Fruit fly (Drosophila melanogaster) whole organism, prepupa: Measurements from ENCODE around the gene Spn28Da.

ENCODE experiments used
- Blimp-1 ChIP-seq: fragments of 200-800 bp; sonication (Bioruptor generic); optimal IDR thresholded peaks from 3 replicates; lab custom pipeline; 2017; ENCODE audit warnings: missing biosample characterization, missing genetic modification characterization, mild to moderate bottlenecking, moderate library complexity, missing genetic modification reagents
- CG10669 ChIP-seq: fragments of 200-800 bp; sonication (Bioruptor generic); optimal IDR thresholded peaks from 3 replicates; lab custom pipeline; 2018; ENCODE audit warnings: missing biosample characterization, mild to moderate bottlenecking, missing genetic modification characterization, moderate library complexity
- CG11294 ChIP-seq: fragments of 200-800 bp; sonication (Bioruptor generic); IDR thresholded peaks from 2 replicates; pipeline ENCODE4 v1.3.6; 2022; ENCODE audit warnings: missing biosample characterization, missing genetic modification characterization
- CG11762 ChIP-seq: fragments of 200-800 bp; sonication (Bioruptor generic); optimal IDR thresholded peaks from 3 replicates; lab custom pipeline; 2016; ENCODE audit warnings: missing biosample characterization, missing genetic modification characterization; ENCODE audit not compliant: insufficient read depth
- CG11902 ChIP-seq: fragments of 200-800 bp; sonication (Bioruptor generic); optimal IDR thresholded peaks from 3 replicates; lab custom pipeline; 2016; ENCODE audit warnings: missing biosample characterization, missing genetic modification characterization
- CG1621 ChIP-seq: fragments of 200-800 bp; sonication (Bioruptor generic); optimal IDR thresholded peaks from 3 replicates; lab custom pipeline; 2018; ENCODE audit warnings: missing biosample characterization, mild to moderate bottlenecking, missing genetic modification characterization
- CG16779 ChIP-seq: fragments of 200-800 bp; sonication (Bioruptor generic); optimal IDR thresholded peaks from 3 replicates; lab custom pipeline; 2017; ENCODE audit warnings: missing biosample characterization, mild to moderate bottlenecking, missing genetic modification characterization
- CG31627 ChIP-seq: fragments of 200-800 bp; sonication (Bioruptor generic); optimal IDR thresholded peaks from 3 replicates; lab custom pipeline; 2016; ENCODE audit warnings: missing biosample characterization, missing genetic modification characterization
- CG32006 ChIP-seq: fragments of 200-800 bp; sonication (Bioruptor generic); optimal IDR thresholded peaks from 3 replicates; lab custom pipeline; 2017; ENCODE audit warnings: missing biosample characterization, mild to moderate bottlenecking, missing genetic modification characterization
- CG3919 ChIP-seq: fragments of 200-800 bp; sonication (Bioruptor generic); optimal IDR thresholded peaks from 3 replicates; lab custom pipeline; 2016; ENCODE audit warnings: missing biosample characterization, missing genetic modification characterization
- CG4318 ChIP-seq: fragments of 200-800 bp; sonication (Bioruptor generic); optimal IDR thresholded peaks from 3 replicates; lab custom pipeline; 2017; ENCODE audit warnings: missing biosample characterization, mild to moderate bottlenecking, missing genetic modification characterization
- CG6276 ChIP-seq: fragments of 200-800 bp; sonication (Bioruptor generic); optimal IDR thresholded peaks from 2 replicates; lab custom pipeline; 2017; ENCODE audit warnings: missing biosample characterization, mild to moderate bottlenecking, missing genetic modification characterization
- CG6792 ChIP-seq: fragments of 200-800 bp; sonication (Bioruptor generic); optimal IDR thresholded peaks from 3 replicates; lab custom pipeline; 2016; ENCODE audit warnings: missing biosample characterization, missing genetic modification characterization
- CG6854 ChIP-seq: fragments of 200-800 bp; sonication (Bioruptor generic); optimal IDR thresholded peaks from 2 replicates; lab custom pipeline; 2017; ENCODE audit warnings: missing biosample characterization, mild to moderate bottlenecking, missing genetic modification characterization
- CG7368 ChIP-seq: fragments of 200-800 bp; sonication (Bioruptor generic); optimal IDR thresholded peaks from 3 replicates; lab custom pipeline; 2016; ENCODE audit warnings: missing biosample characterization, missing genetic modification characterization
- CG8119 ChIP-seq: fragments of 200-800 bp; sonication (Bioruptor generic); IDR thresholded peaks from 3 replicates; pipeline ENCODE4 v1.3.6; 2022; ENCODE audit warnings: missing biosample characterization, missing genetic modification characterization
- CG8632 ChIP-seq: fragments of 200-800 bp; sonication (Bioruptor generic); optimal IDR thresholded peaks from 3 replicates; lab custom pipeline; 2016; ENCODE audit warnings: missing biosample characterization, missing genetic modification characterization
- CG9139 ChIP-seq: fragments of 200-800 bp; sonication (Bioruptor generic); optimal IDR thresholded peaks from 3 replicates; lab custom pipeline; 2017; ENCODE audit warnings: missing biosample characterization, mild to moderate bottlenecking, missing genetic modification characterization
- Eip75B ChIP-seq: fragments of 200-800 bp; sonication (Bioruptor generic); optimal IDR thresholded peaks from 3 replicates; lab custom pipeline; 2016; ENCODE audit warnings: missing biosample characterization, missing genetic modification characterization
- Eip78C ChIP-seq: fragments of 200-800 bp; sonication (Bioruptor generic); peaks from one replicate; lab custom pipeline; 2016; ENCODE audit warnings: missing biosample characterization, missing genetic modification characterization
- Eip93F ChIP-seq: fragments of 200-800 bp; sonication (Bioruptor generic); optimal IDR thresholded peaks from 2 replicates; lab custom pipeline; 2016; ENCODE audit warnings: missing biosample characterization, mild to moderate bottlenecking, missing genetic modification characterization
- Ets21C ChIP-seq: fragments of 200-800 bp; sonication (Bioruptor generic); optimal IDR thresholded peaks from 3 replicates; lab custom pipeline; 2016; ENCODE audit warnings: missing biosample characterization, missing genetic modification characterization
- Ets96B ChIP-seq: fragments of 200-800 bp; optimal IDR thresholded peaks from 2 replicates; lab custom pipeline; 2019; ENCODE audit warnings: missing biosample characterization, mild to moderate bottlenecking, missing genetic modification characterization, moderate library complexity
- Hr4 ChIP-seq: fragments of 200-800 bp; sonication (Bioruptor generic); optimal IDR thresholded peaks from 3 replicates; lab custom pipeline; 2016; ENCODE audit warnings: missing biosample characterization, missing genetic modification characterization
- Lpt ChIP-seq: fragments of 200-800 bp; sonication (Bioruptor generic); optimal IDR thresholded peaks from 3 replicates; lab custom pipeline; 2016; ENCODE audit warnings: missing biosample characterization, missing genetic modification characterization
- Met ChIP-seq: fragments of 200-800 bp; sonication (Bioruptor generic); optimal IDR thresholded peaks from 3 replicates; lab custom pipeline; 2016; ENCODE audit warnings: missing biosample characterization, missing genetic modification characterization
- Smox ChIP-seq: fragments of 200-800 bp; sonication (Bioruptor generic); optimal IDR thresholded peaks from 3 replicates; lab custom pipeline; 2016; ENCODE audit warnings: missing biosample characterization, missing genetic modification characterization
- Sox15 ChIP-seq: fragments of 200-800 bp; sonication (Bioruptor generic); optimal IDR thresholded peaks from 3 replicates; lab custom pipeline; 2016; ENCODE audit warnings: missing biosample characterization, missing genetic modification characterization
- achi ChIP-seq: fragments of 200-800 bp; sonication (Bioruptor generic); optimal IDR thresholded peaks from 3 replicates; lab custom pipeline; 2016; ENCODE audit warnings: missing biosample characterization, missing genetic modification characterization
- acj6 ChIP-seq: fragments of 200-800 bp; sonication (Bioruptor generic); optimal IDR thresholded peaks from 3 replicates; lab custom pipeline; 2016; ENCODE audit warnings: missing biosample characterization, missing genetic modification characterization
- dsx ChIP-seq: fragments of 200-800 bp; optimal IDR thresholded peaks from 3 replicates; lab custom pipeline; 2019; ENCODE audit warnings: missing biosample characterization, mild to moderate bottlenecking, missing genetic modification characterization, moderate library complexity; ENCODE audit not compliant: poor library complexity, severe bottlenecking
- eg ChIP-seq: fragments of 200-800 bp; sonication (Bioruptor generic); IDR thresholded peaks from 3 replicates; pipeline ENCODE4 v1.3.6; 2022; ENCODE audit warnings: missing biosample characterization, missing genetic modification characterization
- esn ChIP-seq: fragments of 200-800 bp; sonication (Bioruptor generic); optimal IDR thresholded peaks from 2 replicates; lab custom pipeline; 2016; ENCODE audit warnings: missing biosample characterization, mild to moderate bottlenecking, missing genetic modification characterization, moderate library complexity
- fd85E ChIP-seq: fragments of 200-800 bp; sonication (Bioruptor generic); optimal IDR thresholded peaks from 3 replicates; lab custom pipeline; 2016; ENCODE audit warnings: missing biosample characterization, missing genetic modification characterization
- fkh ChIP-seq: fragments of 200-800 bp; sonication (Bioruptor generic); optimal IDR thresholded peaks from 3 replicates; lab custom pipeline; 2017; ENCODE audit warnings: missing biosample characterization, mild to moderate bottlenecking, missing genetic modification characterization, moderate library complexity
- net ChIP-seq: fragments of 200-800 bp; sonication (Bioruptor generic); optimal IDR thresholded peaks from 3 replicates; lab custom pipeline; 2016; ENCODE audit warnings: missing biosample characterization, missing genetic modification characterization
- pdm3 ChIP-seq: fragments of 200-800 bp; sonication (Bioruptor generic); optimal IDR thresholded peaks from 3 replicates; lab custom pipeline; 2016; ENCODE audit warnings: missing biosample characterization, missing genetic modification characterization
- salr ChIP-seq, 2 experiments: fragments of 200-800 bp; sonication (Bioruptor generic); optimal IDR thresholded peaks; 3 replicates each; lab custom pipeline; 2016 to 2018; ENCODE audit warnings: missing biosample characterization in 2 of 2, missing genetic modification characterization in 2 of 2, mild to moderate bottlenecking in 1 of 2
- spab ChIP-seq: fragments of 200-800 bp; sonication (Bioruptor generic); optimal IDR thresholded peaks from 2 replicates; lab custom pipeline; 2017; ENCODE audit warnings: missing biosample characterization, mild to moderate bottlenecking, missing genetic modification characterization, missing genetic modification reagents
- ss ChIP-seq, 2 experiments: fragments of 200-800 bp; sonication (Bioruptor generic); optimal IDR thresholded peaks; 2 replicates in 1 of 2; 3 replicates in 1 of 2; lab custom pipeline; 2017 to 2018; ENCODE audit warnings: mild to moderate bottlenecking in 2 of 2, missing biosample characterization in 2 of 2, missing genetic modification characterization in 2 of 2, moderate library complexity in 1 of 2
- vri ChIP-seq: fragments of 200-800 bp; sonication (Bioruptor generic); optimal IDR thresholded peaks from 3 replicates; lab custom pipeline; 2016; ENCODE audit warnings: missing biosample characterization, mild to moderate bottlenecking, missing genetic modification characterization

Spn28Da gene

DNA sequence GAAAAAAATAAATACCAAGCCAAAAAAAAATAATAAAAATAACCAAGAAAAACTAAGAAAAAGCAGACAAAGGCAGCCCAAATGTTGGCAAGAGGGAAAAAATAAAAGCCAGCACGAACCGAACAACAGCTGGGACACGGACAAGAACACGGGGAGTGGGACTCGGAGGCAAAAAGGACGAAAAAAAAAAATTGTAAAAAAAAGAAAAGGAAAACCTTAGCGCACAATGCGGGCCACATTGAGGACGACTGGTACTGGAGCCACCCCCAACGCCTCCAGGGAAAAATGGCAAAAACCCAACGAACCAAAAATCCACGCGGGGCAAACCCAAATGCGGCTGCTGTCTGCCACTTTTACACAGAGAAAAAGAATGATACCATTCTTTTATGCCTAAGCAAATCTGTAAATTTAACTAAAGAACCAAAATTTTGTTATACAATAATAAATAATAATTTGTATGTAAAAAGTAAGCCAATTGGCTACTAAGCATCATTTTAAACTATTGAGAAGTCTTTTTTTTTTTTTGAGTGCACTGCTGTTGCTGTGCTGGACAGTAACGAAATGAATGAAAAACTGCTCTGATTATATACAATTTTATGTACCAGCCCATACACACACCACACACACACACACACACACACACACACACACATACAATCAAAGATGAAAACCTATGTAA, 43.3 kb upstream of the Spn28Da start (continued):
- TF ChIP-seq CG11902 (GFP tag; lab: Kevin White, UChicago) (no peak), CG3919 (peak; percentile 41), Smox (GFP tag; lab: Kevin White, UChicago) (peak; percentile 44), salr (GFP tag; optimal IDR thresholded peaks at IDR 0.05; lab: Kevin White, UChicago) (peak in 1 of 2 experiments; percentile 7), Eip93F (GFP tag; lab: Kevin White, UChicago) (no peak), CG9139 (GFP tag; lab: Kevin White, UChicago) (peak; percentile 26), Ets96B (tag; lab: Kevin White, UChicago) (peak; percentile 34), CG1621 (tag; lab: Kevin White, UChicago) (no peak), achi (GFP tag; lab: Kevin White, UChicago) (peak; percentile 27), Hr4 (GFP tag; lab: Kevin White, UChicago) (peak; percentile 28), CG8632 (peak; percentile 16), CG11294 (GFP tag; lab: Robert Waterston, UW) (0 out of 2 replicates have a peak, but pooled peaks have one; percentile 11), Met (GFP tag; lab: Kevin White, UChicago) (peak; percentile 62), CG6854 (GFP tag; lab: Kevin White, UChicago) (no peak), Lpt (GFP tag; lab: Kevin White, UChicago) (no peak), esn (GFP tag; lab: Kevin White, UChicago) (peak; percentile 31), CG16779 (tag; lab: Kevin White, UChicago) (no peak), net (GFP tag; lab: Kevin White, UChicago) (peak; percentile 10), CG10669 (GFP tag; lab: Kevin White, UChicago) (peak; percentile 36), ss (GFP tag; optimal IDR thresholded peaks at IDR 0.05; lab: Kevin White, UChicago) (peak; percentile 19 to 57), acj6 (GFP tag; lab: Kevin White, UChicago) (peak; percentile 23)

DNA sequence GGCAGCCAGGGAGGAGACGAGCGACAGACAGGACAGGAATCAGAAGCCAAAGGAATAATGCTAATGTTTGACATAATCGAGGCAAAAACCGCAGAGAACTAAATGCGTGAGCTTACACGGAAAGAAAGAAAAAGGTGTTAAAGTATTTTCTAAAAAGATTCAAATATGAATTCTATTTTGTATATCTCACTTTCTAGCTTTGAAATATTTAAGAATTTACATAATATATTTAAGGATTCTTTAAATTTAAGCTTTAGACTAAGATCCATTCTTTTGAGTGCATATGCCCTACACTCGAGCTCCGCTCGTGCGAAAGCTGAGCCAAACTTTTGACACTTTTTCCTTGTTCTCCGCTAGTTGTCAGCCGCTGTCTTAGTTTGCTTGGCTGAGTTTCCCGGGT, 42.3 kb upstream of the Spn28Da start:
- TF ChIP-seq Ets21C (GFP tag; lab: Kevin White, UChicago) (no peak), fkh (no peak), CG11762 (no peak), CG3919 (no peak), salr (GFP tag; optimal IDR thresholded peaks at IDR 0.05; lab: Kevin White, UChicago) (no peak), dsx (GFP tag; lab: Kevin White, UChicago) (no peak)
- TF ChIP-seq, all 60 proteins: peak for 0

DNA sequence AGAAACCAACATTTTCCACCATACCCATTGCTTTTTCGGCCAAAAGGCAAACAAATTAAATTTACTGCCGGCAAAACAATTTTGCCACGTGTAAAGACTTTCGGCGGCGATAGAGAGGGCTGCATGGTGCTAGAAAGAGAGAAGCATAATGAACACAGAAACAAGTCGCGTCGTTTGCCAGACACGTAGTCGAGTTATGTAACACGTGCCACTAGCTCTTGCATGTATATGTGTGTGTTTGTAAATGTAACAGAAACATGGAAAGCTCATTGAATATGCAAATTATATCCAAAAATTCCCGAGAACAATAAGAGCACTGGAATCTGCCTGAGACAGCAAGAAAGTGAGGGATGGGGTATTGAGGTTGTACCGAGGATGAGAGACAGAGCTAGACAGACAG, 41.8 kb upstream of the Spn28Da start:
- no peak for TF ChIP-seq CG1621 (tag; lab: Kevin White, UChicago)
- no peak for TF ChIP-seq Eip78C
- no peak for TF ChIP-seq Ets96B (tag; lab: Kevin White, UChicago)
- no peak for TF ChIP-seq CG11294 (GFP tag; lab: Robert Waterston, UW)
- no peak for TF ChIP-seq net (GFP tag; lab: Kevin White, UChicago)
- TF ChIP-seq, all 60 proteins: peak for 0

DNA sequence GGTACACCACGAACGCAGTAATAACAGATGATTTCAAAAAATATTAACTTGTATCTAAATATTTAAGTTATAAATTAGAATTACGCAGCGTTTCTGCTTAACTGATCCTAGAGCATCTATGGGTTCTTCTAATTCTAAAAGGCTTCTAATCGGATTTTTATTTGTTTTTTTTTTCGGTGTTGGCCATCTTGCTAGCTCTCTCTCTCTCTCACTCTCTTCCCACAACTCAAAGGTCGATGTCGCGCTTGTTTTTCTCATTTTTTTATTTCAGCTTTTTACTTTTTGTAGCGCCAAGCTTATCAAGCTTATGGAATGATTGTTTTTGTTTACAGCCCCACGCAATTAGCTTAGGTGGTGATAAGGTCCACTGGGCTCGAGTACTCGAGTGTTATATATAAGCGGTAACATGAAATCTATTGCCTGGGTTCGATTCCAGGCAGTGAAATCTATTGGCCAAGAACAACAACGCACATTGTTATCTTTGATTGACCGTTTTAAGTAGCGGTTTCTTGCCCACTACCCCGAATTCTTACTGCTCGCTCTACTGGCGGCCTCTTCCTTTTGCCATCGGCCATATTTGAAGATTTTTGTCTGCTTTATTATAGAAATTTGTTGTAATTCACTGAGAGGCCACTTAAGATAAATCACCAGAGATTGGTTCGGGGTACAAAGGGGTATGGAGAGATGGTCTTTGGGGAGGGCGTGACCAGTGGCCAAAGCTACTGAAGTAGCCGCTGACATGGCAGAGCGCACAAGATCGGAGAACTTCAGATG, 37.5 kb upstream of the Spn28Da start:
- TF ChIP-seq Eip78C (peak; percentile 61), Hr4 (GFP tag; lab: Kevin White, UChicago) (peak; percentile 35), CG7368 (no peak), CG1621 (tag; lab: Kevin White, UChicago) (no peak), achi (GFP tag; lab: Kevin White, UChicago) (peak; percentile 25), CG6792 (no peak), CG31627 (GFP tag; lab: Kevin White, UChicago) (peak; percentile 3), CG8119 (GFP tag; lab: Robert Waterston, UW) (peak; percentile 50; the same call in 2 of the 3 replicates), fd85E (no peak), Sox15 (GFP tag; lab: Kevin White, UChicago) (no peak), Eip93F (GFP tag; lab: Kevin White, UChicago) (peak; percentile 31), CG11902 (GFP tag; lab: Kevin White, UChicago) (no peak), Smox (GFP tag; lab: Kevin White, UChicago) (peak; percentile 43), eg (GFP tag; lab: Robert Waterston, UW) (peak; percentile 73; the same call in 2 of the 3 replicates), vri (GFP tag; lab: Kevin White, UChicago) (peak; percentile 91), spab (GFP tag; lab: Kevin White, UChicago) (peak; percentile 45), Met (GFP tag; lab: Kevin White, UChicago) (peak; percentile 55), Blimp-1 (GFP tag; lab: Kevin White, UChicago) (no peak), CG6276 (GFP tag; lab: Kevin White, UChicago) (peak; percentile 58), Eip75B (GFP tag; lab: Kevin White, UChicago) (no peak), pdm3 (GFP tag; lab: Kevin White, UChicago) (peak; percentile 42), CG4318 (GFP tag; lab: Kevin White, UChicago) (peak; percentile 25), CG32006 (GFP tag; lab: Kevin White, UChicago) (peak; percentile 64), Lpt (GFP tag; lab: Kevin White, UChicago) (no peak)
